Fruit fly (Drosophila melanogaster) whole organism: ENCODE measurements around the gene CG1161.

Source experiments
- CG8478 ChIP-seq: fragments of >200 bp; optimal IDR thresholded peaks from 2 replicates; lab custom pipeline; 2018; ENCODE audit warnings: inconsistent platforms
- Dll ChIP-seq: fragments of >200 bp; optimal IDR thresholded peaks from 2 replicates; lab custom pipeline; 2017
- EcR ChIP-seq, 2 experiments: fragments of >200 bp; optimal IDR thresholded peaks; 2 replicates each; lab custom pipeline; 2017; ENCODE audit warnings: missing biosample characterization in 2 of 2, missing genetic modification characterization in 2 of 2, missing genetic modification reagents in 2 of 2
- pan ChIP-seq: fragments of >200 bp; optimal IDR thresholded peaks from 2 replicates; lab custom pipeline; 2017
- psq ChIP-seq: fragments of >200 bp; optimal IDR thresholded peaks from 2 replicates; lab custom pipeline; 2017
- usp ChIP-seq: fragments of >200 bp; optimal IDR thresholded peaks from 2 replicates; lab custom pipeline; 2017; ENCODE audit warnings: missing biosample characterization, missing genetic modification characterization, mixed read lengths

Gene CG1161

DNA sequence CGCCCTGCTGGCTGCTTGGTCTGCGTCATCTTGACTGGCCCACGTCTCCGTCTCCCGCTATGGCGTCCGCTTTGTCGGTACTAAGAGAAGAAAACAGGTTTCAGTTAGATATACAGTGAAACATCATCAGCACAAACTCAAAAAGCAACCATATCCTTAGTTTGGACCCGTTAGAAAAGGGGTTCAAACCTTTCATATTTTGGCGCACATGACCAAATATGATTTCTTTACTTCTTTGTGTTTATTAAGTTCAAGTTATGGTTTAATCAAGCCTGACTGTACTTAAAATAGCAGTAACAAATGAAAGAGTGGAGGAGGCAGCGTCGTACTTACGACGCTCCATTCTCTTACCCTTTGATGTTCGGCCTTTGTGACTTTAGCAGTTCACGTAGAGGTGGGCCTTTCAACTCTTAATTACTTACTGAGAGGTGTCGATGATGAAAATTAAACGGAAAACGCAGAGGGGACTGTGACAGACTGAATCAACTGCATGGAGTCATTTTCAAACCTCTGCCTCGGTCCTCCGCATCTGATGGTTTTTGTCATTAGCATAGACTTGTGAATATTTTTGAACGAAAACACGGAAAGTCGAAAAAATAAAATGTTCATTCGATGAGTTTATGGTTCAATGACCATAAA lies 6.9 kb downstream of the CG1161 start:
- TF ChIP-seq CG8478 (lab: Kevin White, UChicago) (no peak), EcR (GFP tag; optimal IDR thresholded peaks at IDR 0.05; lab: Kevin White, UChicago) (no peak), psq (lab: Kevin White, UChicago) (no peak), usp (GFP tag; lab: Kevin White, UChicago) (no peak), pan (lab: Kevin White, UChicago) (no peak), Dll (lab: Kevin White, UChicago) (no peak)

DNA sequence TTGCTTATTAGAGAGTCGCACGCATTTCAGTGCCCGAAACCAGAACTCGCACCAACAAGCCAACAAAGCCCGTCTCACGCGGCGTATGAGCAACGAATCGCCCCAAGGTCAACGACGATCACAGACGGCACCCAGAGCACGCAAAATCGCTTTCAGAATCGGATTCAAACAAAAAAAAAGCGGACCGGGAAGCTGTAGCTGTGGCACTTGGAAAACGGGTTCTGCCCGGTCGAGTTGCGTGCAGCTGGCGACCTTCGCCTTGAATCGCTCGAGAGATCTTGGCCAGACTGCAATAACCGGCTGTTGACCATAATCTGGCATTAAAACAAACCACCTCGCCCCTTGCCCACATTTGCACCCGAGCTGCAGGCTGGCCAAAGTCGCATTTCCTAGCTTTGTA lies 8.5 kb downstream of the CG1161 start:
- TF ChIP-seq Dll (lab: Kevin White, UChicago) (no peak), EcR (GFP tag; optimal IDR thresholded peaks at IDR 0.05; lab: Kevin White, UChicago) (no peak), usp (GFP tag; lab: Kevin White, UChicago) (no peak), pan (lab: Kevin White, UChicago) (no peak), psq (lab: Kevin White, UChicago) (no peak), CG8478 (lab: Kevin White, UChicago) (no peak)

DNA sequence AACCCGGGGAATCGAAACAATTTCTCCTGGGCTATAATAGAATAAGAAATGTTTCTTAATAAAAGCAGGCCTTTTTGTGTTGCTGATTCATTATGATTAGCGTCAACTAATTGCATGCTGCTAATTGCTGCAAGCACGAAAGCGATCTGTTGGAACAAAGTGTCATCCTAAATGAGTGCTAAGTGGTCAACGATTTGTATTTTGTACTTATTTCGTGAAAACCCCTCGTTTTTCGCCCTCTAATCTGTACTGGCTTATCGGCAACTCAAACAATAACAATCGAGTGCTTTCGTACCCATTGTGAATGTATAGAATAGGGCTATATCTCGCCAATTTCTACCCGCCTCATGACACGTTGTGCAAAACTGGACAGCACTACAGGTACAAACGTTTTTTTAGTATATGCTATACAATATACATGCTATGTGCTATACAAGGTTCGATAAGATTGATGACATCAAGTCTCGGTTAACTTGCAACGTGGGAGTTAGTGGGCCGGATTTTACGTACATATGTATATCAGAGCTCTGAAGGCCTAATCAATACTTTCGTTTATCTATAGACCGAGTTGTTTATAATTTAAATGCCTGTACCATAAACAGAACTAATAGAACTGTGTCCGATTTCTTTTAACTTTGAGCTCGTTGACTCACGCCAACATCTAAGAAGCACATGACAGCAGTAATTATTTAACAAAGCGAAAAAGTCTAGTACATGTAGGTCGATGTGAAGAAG lies 9.8 kb downstream of the CG1161 start:
- TF ChIP-seq Dll (lab: Kevin White, UChicago) = no peak
- no peak for TF ChIP-seq CG8478 (lab: Kevin White, UChicago)
- TF ChIP-seq psq (lab: Kevin White, UChicago) = no peak
- no peak for TF ChIP-seq pan (lab: Kevin White, UChicago)
- no peak for TF ChIP-seq usp (GFP tag; lab: Kevin White, UChicago)
- no peak for TF ChIP-seq EcR (GFP tag; optimal IDR thresholded peaks at IDR 0.05; lab: Kevin White, UChicago)

DNA sequence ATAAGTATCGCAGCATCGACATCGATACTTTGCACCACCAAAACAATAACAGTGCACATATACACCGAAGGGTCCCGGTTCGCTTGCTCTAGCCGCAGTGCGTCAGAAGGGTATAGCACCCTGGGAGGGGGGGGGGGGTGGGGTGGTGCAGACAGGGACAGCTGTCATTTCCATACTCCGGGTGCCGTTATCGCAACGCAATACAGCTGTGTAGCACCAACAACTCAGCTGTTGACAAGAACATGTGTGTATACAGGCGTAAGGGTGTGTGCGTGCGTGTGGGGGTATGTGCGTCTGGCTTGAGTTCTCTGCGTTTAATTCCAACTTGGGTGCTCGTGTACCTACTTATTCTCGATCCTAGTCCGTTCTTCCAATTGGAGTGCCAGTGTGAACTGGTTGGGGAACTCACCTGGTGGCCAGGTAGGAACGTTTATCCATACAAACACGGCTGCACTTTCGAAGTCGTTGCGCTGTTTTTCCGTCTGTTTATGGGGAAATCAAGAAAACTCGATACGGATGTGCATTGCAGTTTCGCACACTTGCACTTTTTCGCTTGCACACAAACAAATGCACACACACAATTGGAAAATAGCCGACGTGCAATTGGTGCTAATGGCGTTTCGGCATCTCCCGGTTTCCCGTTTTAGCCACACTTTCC lies 12.7 kb downstream of the CG1161 start:
- no peak for TF ChIP-seq Dll (lab: Kevin White, UChicago)
- TF ChIP-seq EcR (GFP tag; optimal IDR thresholded peaks at IDR 0.05; lab: Kevin White, UChicago) = no peak
- TF ChIP-seq CG8478 (lab: Kevin White, UChicago) = no peak
- TF ChIP-seq usp (GFP tag; lab: Kevin White, UChicago) = no peak
- TF ChIP-seq psq (lab: Kevin White, UChicago) = no peak
- no peak for TF ChIP-seq pan (lab: Kevin White, UChicago)

DNA sequence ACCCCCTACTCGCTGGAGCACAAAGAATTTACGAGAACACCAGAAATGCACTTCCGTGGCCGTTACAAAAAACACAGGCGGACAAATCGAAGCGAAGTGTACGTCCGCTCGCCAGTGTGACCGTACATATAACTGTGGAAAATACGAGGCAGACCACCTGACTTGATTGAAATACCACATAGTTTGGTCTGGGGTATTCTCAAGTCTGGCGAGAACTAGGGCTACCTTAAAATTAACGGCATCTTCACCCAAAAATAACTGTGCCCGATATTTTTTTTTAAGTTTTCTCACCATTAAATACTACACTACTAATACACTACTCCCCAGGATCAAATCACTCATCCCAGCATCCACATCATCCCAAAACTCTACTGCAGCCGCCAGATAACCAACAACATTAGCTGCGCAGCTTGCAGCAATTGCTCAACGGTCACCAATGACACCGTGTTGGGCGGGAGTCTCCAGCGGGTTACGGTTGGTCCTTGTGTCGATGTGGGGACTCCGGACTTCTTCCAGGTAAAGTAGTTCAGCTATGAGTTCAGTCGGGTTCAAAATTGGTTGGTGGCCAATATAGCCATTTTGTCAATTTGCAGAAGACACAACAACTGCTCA lies 13.4 kb downstream of the CG1161 start, which contains the start of gene Cerk:
Gene Cerk (minus strand): TSS at position 137 of the 612 bp plus-strand sequence.
- no peak for TF ChIP-seq CG8478 (lab: Kevin White, UChicago)
- no peak for TF ChIP-seq Dll (lab: Kevin White, UChicago)
- no peak for TF ChIP-seq EcR (GFP tag; optimal IDR thresholded peaks at IDR 0.05; lab: Kevin White, UChicago)
- TF ChIP-seq pan (lab: Kevin White, UChicago) = no peak
- no peak for TF ChIP-seq usp (GFP tag; lab: Kevin White, UChicago)
- no peak for TF ChIP-seq psq (lab: Kevin White, UChicago)

DNA sequence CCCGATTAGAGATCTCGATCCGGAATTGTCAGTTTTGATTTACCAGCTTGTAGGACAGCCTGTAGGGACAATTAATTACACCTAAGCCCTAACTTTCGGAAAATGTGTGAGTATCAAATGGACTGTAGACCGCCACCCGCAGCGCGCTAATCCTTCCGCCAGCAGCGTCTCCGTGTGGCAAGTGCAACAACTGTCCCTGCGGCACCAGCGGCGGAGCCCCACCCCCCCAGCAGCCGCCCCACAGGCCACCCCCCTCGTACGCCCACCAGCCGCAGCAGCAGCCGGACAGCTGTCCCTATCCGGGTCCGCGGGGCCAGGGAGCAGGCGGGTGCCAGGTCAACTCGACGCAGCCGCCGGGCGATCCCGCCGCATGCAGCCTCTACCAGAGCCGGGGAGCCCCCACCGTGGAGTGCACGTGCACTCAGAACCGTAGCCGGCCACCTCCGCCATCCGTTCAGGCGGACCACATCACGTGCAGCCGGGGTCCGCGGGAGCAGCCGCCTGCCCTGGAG lies 14.7 kb downstream of the CG1161 start, which contains the start of the genes CG31542 and CG34277:
Gene CG31542 (plus strand): TSS at position 51 of the 512 bp plus-strand sequence.
Gene CG34277 (plus strand): TSS at position 51 of the 512 bp plus-strand sequence.
- TF ChIP-seq usp (GFP tag; lab: Kevin White, UChicago) (no peak), pan (lab: Kevin White, UChicago) (no peak), EcR (GFP tag; optimal IDR thresholded peaks at IDR 0.05; lab: Kevin White, UChicago) (no peak), CG8478 (lab: Kevin White, UChicago) (no peak), Dll (lab: Kevin White, UChicago) (no peak)

DNA sequence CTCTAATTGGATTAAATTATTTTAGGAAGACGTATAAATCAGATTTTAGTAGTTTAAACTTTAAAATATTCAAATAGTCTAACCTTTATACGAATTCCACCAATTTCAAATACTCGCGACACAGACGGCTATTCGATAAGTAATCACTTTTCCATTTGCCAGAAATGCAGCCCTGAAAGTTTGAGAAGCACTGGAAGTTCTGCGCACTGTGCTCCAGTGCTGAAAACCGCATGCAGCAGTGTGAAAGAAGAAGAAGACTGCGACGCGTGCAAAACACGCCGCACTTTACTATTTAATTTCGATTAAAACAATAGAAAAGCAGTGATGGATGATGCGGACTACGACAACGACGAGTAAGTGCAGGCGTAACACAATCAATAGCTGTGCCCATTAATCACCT lies 16.7 kb downstream of the CG1161 start, which contains the start of gene Polr2F:
Gene Polr2F (plus strand): TSS at position 233 of the 400 bp plus-strand sequence.
- TF ChIP-seq psq (lab: Kevin White, UChicago) (peak; percentile 28), CG8478 (lab: Kevin White, UChicago) (no peak), Dll (lab: Kevin White, UChicago) (no peak)

DNA sequence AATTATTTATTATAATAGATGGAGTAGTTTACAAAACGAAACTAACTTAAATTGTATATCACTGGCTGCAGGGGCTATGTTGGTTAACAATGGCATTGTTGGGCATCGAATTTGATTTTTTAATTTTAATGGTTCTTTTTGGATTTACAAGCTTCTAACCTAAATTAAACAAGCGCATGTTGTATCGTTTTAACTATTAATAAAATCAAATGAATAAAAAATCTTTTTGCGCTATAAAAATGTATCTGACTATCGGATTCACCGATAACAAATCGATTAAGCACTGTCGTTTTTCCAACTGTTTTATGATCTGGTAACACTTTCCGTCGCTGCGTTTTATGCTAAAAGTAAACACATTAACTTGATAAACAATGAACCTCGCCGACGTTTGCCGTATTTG lies 19.8 kb downstream of the CG1161 start, which contains the start of the genes hd and CG14667:
Gene hd (minus strand): TSS at position 243 of the 400 bp plus-strand sequence.
Gene CG14667 (plus strand): TSS at position 303 of the 400 bp plus-strand sequence.
- TF ChIP-seq psq (lab: Kevin White, UChicago) = no peak
- no peak for TF ChIP-seq Dll (lab: Kevin White, UChicago)
- no peak for TF ChIP-seq EcR (GFP tag; optimal IDR thresholded peaks at IDR 0.05; lab: Kevin White, UChicago)
- no peak for TF ChIP-seq usp (GFP tag; lab: Kevin White, UChicago)
- TF ChIP-seq CG8478 (lab: Kevin White, UChicago) = no peak
- no peak for TF ChIP-seq pan (lab: Kevin White, UChicago)

DNA sequence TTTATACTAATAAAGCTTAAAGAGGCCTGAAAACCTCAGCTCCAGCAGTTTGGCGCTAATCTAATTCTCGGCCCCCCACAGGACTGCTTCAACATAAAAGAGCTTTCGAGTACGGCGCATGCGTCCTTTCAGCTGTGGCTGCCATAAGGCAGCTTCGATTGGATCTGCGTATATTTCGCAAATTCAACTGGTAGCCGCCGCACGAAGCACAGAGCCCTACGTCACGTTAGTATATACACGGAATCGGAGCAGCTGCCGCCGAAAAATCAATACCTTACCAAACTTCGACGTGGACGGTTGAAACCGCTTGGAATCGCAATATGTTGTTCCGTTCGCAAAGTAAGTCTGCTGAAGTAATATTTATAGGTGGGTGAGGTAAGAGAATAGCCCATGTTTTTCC lies 21.7 kb downstream of the CG1161 start, which contains the start of gene 7B2:
Gene 7B2 (plus strand): TSS at position 169 of the 400 bp plus-strand sequence.
- TF ChIP-seq Dll (lab: Kevin White, UChicago) = no peak
- TF ChIP-seq psq (lab: Kevin White, UChicago) = no peak
- TF ChIP-seq usp (GFP tag; lab: Kevin White, UChicago) = no peak
- no peak for TF ChIP-seq pan (lab: Kevin White, UChicago)

DNA sequence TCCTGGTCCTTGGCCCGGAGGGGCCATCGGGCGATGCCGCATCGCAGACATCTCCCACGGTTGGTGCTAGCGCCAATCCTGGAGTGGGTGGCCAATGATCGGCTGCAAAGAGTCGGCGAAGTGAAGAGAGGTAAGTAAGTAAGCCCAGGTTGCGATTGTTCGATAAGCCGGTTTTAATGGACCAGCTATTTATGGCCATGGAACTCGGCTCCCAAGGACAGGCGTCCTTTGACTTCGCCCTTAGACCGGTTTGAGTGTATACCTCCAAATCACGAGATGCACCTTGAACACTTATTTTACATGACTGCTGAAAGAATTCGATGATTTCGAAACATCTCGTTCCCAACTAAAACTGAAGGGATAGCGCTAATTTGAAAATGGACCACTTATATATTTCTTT lies 30.9 kb downstream of the CG1161 start:
- TF ChIP-seq psq (lab: Kevin White, UChicago) = no peak
- TF ChIP-seq CG8478 (lab: Kevin White, UChicago) = no peak
- TF ChIP-seq Dll (lab: Kevin White, UChicago) = no peak
- TF ChIP-seq EcR (GFP tag; optimal IDR thresholded peaks at IDR 0.05; lab: Kevin White, UChicago) = no peak
- no peak for TF ChIP-seq usp (GFP tag; lab: Kevin White, UChicago)
- no peak for TF ChIP-seq pan (lab: Kevin White, UChicago)
